Worm (Caenorhabditis elegans) whole organism, L1 larva: ENCODE results near the gene clec-175.

Experiments used
- C34B4.2 ChIP-seq: sonication (generic microtip); optimal IDR thresholded peaks from 2 replicates; lab custom pipeline; 2017; ENCODE audit warnings: mild to moderate bottlenecking, missing genetic modification characterization, missing compliant biosample characterization
- ceh-82 ChIP-seq, 3 experiments: fragments of 150-350 bp in 1 of 3; sonication (generic microtip) in 2 of 3; optimal IDR thresholded peaks; 2 replicates each; lab custom pipeline; 2014 to 2017; ENCODE audit warnings: missing biosample characterization in 3 of 3, missing genetic modification characterization in 3 of 3
- ceh-88 ChIP-seq: fragments of 200-800 bp; sonication (Bioruptor generic); IDR thresholded peaks from 2 replicates; pipeline ENCODE4 v1.3.6; 2022; ENCODE audit warnings: missing genetic modification characterization, missing compliant biosample characterization
- efl-3 ChIP-seq: fragments of 200-800 bp; sonication (Bioruptor generic); optimal IDR thresholded peaks from 2 replicates; lab custom pipeline; 2018; ENCODE audit warnings: mild to moderate bottlenecking, missing genetic modification characterization, missing compliant biosample characterization
- fkh-4 ChIP-seq: sonication (generic microtip); optimal IDR thresholded peaks from 2 replicates; lab custom pipeline; 2016; ENCODE audit warnings: missing compliant biosample characterization, missing genetic modification characterization, borderline replicate concordance
- lin-13 ChIP-seq: fragments of 150-350 bp; optimal IDR thresholded peaks from 2 replicates; lab custom pipeline; 2014; ENCODE audit warnings: missing biosample characterization, missing genetic modification reagents, missing genetic modification characterization
- lin-39 ChIP-seq: fragments of 150-350 bp; optimal IDR thresholded peaks from 2 replicates; lab custom pipeline; 2014; ENCODE audit warnings: missing biosample characterization, missing genetic modification reagents, missing genetic modification characterization
- mdl-1 ChIP-seq, 2 experiments: fragments of 150-350 bp; optimal IDR thresholded peaks; 2 replicates each; lab custom pipeline; 2014 to 2017; ENCODE audit warnings: missing biosample characterization in 2 of 2, missing genetic modification characterization in 2 of 2, inconsistent platforms in 1 of 2
- snpc-4 ChIP-seq: fragments of 150-350 bp; optimal IDR thresholded peaks from 2 replicates; lab custom pipeline; 2014; ENCODE audit warnings: missing biosample characterization, missing genetic modification characterization
- tbx-2 ChIP-seq: sonication (generic microtip); optimal IDR thresholded peaks from 2 replicates; lab custom pipeline; 2016; ENCODE audit warnings: missing genetic modification characterization, missing compliant biosample characterization
- unc-62 ChIP-seq: fragments of 150-350 bp; optimal IDR thresholded peaks from 2 replicates; lab custom pipeline; 2014; ENCODE audit warnings: missing biosample characterization, missing genetic modification reagents, missing genetic modification characterization
- unc-86 ChIP-seq: sonication (generic microtip); optimal IDR thresholded peaks from 2 replicates; lab custom pipeline; 2016; ENCODE audit warnings: missing genetic modification characterization, missing compliant biosample characterization
- zag-1 ChIP-seq: fragments of 150-350 bp; optimal IDR thresholded peaks from 2 replicates; lab custom pipeline; 2014; ENCODE audit warnings: missing biosample characterization, missing genetic modification characterization
- ztf-11 ChIP-seq, 2 experiments: sonication (generic microtip); optimal IDR thresholded peaks; 2 replicates each; lab custom pipeline; 2016 to 2017; ENCODE audit warnings: missing genetic modification characterization in 2 of 2, missing biosample characterization in 1 of 2, missing compliant biosample characterization in 1 of 2

- no peak for TF ChIP-seq snpc-4
- TF ChIP-seq unc-62 (GFP tag; lab: Kevin White, UChicago): no peak
- no peak for TF ChIP-seq ceh-88 (GFP tag; lab: Robert Waterston, UW)
- no peak for TF ChIP-seq fkh-4 (tag; lab: Kevin White, UChicago)
- TF ChIP-seq unc-86 (tag; lab: Kevin White, UChicago): no peak
- no peak for TF ChIP-seq efl-3
- no peak for TF ChIP-seq lin-39
- no peak for TF ChIP-seq tbx-2
- no peak for TF ChIP-seq C34B4.2 (tag; lab: Kevin White, UChicago)
- TF ChIP-seq mdl-1 (tag; optimal IDR thresholded peaks at IDR 0.05; lab: Kevin White, UChicago): no peak
- no peak for TF ChIP-seq ceh-82 (tag; optimal IDR thresholded peaks at IDR 0.05; lab: Kevin White, UChicago)
- no peak for TF ChIP-seq lin-13 (GFP tag; lab: Kevin White, UChicago)
- no peak for TF ChIP-seq ztf-11 (tag; optimal IDR thresholded peaks at IDR 0.05; lab: Kevin White, UChicago)
- no peak for TF ChIP-seq zag-1 (tag; lab: Kevin White, UChicago)
These were observed 25.9 kb upstream of the clec-175 start for ce11 chrIV:4396052-4396821.
